Fruit fly (Drosophila melanogaster): ENCODE results near the gene CG45079.

The CG45079 gene

DNA sequence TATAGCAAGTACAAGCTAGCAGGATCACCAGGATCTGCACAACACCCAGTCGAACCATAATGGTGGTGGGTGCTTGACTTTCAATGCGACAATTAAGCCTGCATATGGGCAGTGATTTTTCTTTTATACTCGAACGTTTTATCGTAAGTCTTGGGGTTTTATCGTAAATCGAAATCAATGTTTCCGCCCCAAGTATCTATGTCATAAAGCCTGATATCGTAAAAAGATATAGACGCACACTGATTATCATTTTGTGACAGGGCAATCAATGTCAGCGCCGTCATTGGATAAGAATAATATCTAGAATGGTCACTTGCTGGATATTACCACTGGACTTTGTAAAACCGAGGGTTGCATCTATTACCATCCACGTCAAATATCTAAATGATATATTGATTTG lies 6.0 kb downstream of the CG45079 start, which contains the start of gene CG17475:
CG17475 (minus strand) TSS at position 101 of the 400 bp plus-strand sequence.
- no peak for TF ChIP-seq psq (optimal IDR thresholded peaks at IDR 0.05)
- no peak for TF ChIP-seq CG8478 (optimal IDR thresholded peaks at IDR 0.05)
- no peak for TF ChIP-seq Dll (optimal IDR thresholded peaks at IDR 0.05)
- TF ChIP-seq EcR (GFP tag; optimal IDR thresholded peaks at IDR 0.05): no peak
- TF ChIP-seq pan (optimal IDR thresholded peaks at IDR 0.05): no peak
- TF ChIP-seq usp (GFP tag; optimal IDR thresholded peaks at IDR 0.05): no peak

dm6 chr3R:17132098-17132712 lies 7.9 kb downstream of the CG45079 start, which contains the start of the genes CG4053 and CG31266:
Gene CG4053 (minus strand): TSS chr3R:17132198.
Gene CG31266 (plus strand): TSS chr3R:17132662.
- TF ChIP-seq psq (optimal IDR thresholded peaks at IDR 0.05) (no peak), Dll (optimal IDR thresholded peaks at IDR 0.05) (no peak), usp (GFP tag; optimal IDR thresholded peaks at IDR 0.05) (no peak), EcR (GFP tag; optimal IDR thresholded peaks at IDR 0.05) (no peak)

- no peak for TF ChIP-seq usp (GFP tag; optimal IDR thresholded peaks at IDR 0.05)
- no peak for TF ChIP-seq psq (optimal IDR thresholded peaks at IDR 0.05)
- TF ChIP-seq EcR (GFP tag; optimal IDR thresholded peaks at IDR 0.05): no peak
- no peak for TF ChIP-seq pan (optimal IDR thresholded peaks at IDR 0.05)
- TF ChIP-seq Dll (optimal IDR thresholded peaks at IDR 0.05): no peak
- no peak for TF ChIP-seq CG8478 (optimal IDR thresholded peaks at IDR 0.05)
These were observed 9.6 kb downstream of the CG45079 start, which contains the start of gene CG31267 for dm6 chr3R:17133897-17134296. Gene CG31267 (plus strand): TSS chr3R:17134197.

- TF ChIP-seq pan (optimal IDR thresholded peaks at IDR 0.05): no peak
- TF ChIP-seq usp (GFP tag; optimal IDR thresholded peaks at IDR 0.05): no peak
- no peak for TF ChIP-seq EcR (GFP tag; optimal IDR thresholded peaks at IDR 0.05)
- no peak for TF ChIP-seq CG8478 (optimal IDR thresholded peaks at IDR 0.05)
- no peak for TF ChIP-seq psq (optimal IDR thresholded peaks at IDR 0.05)
- no peak for TF ChIP-seq Dll (optimal IDR thresholded peaks at IDR 0.05)
These were observed 11.5 kb downstream of the CG45079 start, which contains the start of gene CG5246 for dm6 chr3R:17135747-17136146. Gene CG5246 (plus strand): TSS chr3R:17136111.

dm6 chr3R:17137593-17137992 lies 13.3 kb downstream of the CG45079 start, which contains the start of gene CG5255:
Gene CG5255 (plus strand): TSS chr3R:17137893.
- no peak for TF ChIP-seq usp (GFP tag; optimal IDR thresholded peaks at IDR 0.05)
- TF ChIP-seq CG8478 (optimal IDR thresholded peaks at IDR 0.05): no peak
- TF ChIP-seq EcR (GFP tag; optimal IDR thresholded peaks at IDR 0.05): no peak
- TF ChIP-seq psq (optimal IDR thresholded peaks at IDR 0.05): no peak
- TF ChIP-seq pan (optimal IDR thresholded peaks at IDR 0.05): no peak
- no peak for TF ChIP-seq Dll (optimal IDR thresholded peaks at IDR 0.05)

DNA sequence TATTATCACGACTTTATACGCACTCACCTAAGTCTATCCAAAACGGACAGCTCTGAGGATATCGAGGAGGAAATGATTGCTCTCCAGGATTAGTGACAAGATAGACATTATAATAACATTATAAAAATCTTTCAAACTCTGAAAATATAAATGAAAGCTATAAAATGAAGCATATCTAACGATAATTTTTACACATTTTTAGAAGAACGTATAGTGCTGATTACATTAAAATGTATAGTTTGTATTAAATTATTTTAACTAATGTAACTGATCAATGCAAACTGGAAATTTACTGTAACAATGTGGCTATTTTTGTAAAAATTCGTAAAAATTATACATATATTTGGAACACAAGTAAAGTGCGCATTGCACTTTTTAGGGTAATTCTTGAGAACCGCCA lies 14.4 kb downstream of the CG45079 start, which contains the start of gene CG5265:
CG5265 (plus strand) TSS at position 301 of the 400 bp plus-strand sequence.
- TF ChIP-seq EcR (GFP tag; optimal IDR thresholded peaks at IDR 0.05): no peak
- TF ChIP-seq pan (optimal IDR thresholded peaks at IDR 0.05): no peak
- TF ChIP-seq Dll (optimal IDR thresholded peaks at IDR 0.05): no peak
- no peak for TF ChIP-seq CG8478 (optimal IDR thresholded peaks at IDR 0.05)
- no peak for TF ChIP-seq psq (optimal IDR thresholded peaks at IDR 0.05)
- TF ChIP-seq usp (GFP tag; optimal IDR thresholded peaks at IDR 0.05): no peak

DNA sequence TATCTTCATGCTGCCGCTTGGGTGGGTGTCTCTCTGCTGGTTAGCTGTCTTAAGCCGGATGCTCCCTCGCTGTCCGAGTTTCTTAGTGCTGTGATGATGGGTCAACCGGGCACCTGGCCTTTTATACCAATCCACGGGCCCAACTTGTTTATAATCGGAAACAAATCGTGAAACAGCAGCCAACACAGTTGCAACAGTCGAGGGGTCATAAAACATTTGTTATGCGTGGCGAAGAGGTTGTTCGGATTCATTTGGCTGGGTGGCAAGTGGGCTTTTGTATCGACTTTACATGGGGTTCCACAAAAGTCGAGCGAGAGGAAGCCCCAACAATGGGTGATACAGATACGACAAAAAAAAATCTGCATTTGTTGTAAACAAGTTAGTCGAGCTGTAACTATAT lies 18.0 kb downstream of the CG45079 start, which contains the start of gene TwdlW:
TwdlW (minus strand) TSS at position 101 of the 400 bp plus-strand sequence.
- no peak for TF ChIP-seq EcR (GFP tag; optimal IDR thresholded peaks at IDR 0.05)
- no peak for TF ChIP-seq pan (optimal IDR thresholded peaks at IDR 0.05)

DNA sequence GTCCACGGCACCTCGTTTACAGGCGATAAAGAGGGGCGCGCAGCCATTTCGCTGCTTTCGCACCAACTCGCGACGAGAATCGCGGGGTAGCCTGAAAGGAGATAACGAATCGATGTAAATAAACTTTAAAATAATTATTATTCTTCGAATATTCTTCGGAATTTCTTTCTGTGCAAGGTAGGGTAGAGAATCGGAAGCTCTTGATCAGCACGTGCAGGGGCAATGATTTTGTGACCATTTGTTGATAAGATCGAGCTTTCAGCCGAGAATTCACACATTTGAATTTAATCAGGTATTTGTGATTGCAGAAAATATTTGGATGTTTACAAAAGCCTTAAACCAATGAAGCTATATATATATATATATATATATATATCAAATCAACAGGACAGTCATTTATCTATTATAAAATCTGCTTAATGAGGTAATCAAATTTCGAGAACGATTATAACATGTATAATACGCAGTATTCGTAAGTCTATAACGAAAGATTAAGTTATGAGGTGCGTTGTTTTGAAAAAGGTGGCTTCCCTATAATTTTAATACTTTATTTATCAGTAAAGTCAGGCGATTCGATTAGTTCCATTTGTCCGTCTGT lies 23.5 kb downstream of the CG45079 start:
- no peak for TF ChIP-seq EcR (GFP tag; optimal IDR thresholded peaks at IDR 0.05)
- no peak for TF ChIP-seq pan (optimal IDR thresholded peaks at IDR 0.05)
- no peak for TF ChIP-seq Dll (optimal IDR thresholded peaks at IDR 0.05)
- no peak for TF ChIP-seq psq (optimal IDR thresholded peaks at IDR 0.05)
- TF ChIP-seq usp (GFP tag; optimal IDR thresholded peaks at IDR 0.05): no peak
- TF ChIP-seq CG8478 (optimal IDR thresholded peaks at IDR 0.05): no peak

DNA sequence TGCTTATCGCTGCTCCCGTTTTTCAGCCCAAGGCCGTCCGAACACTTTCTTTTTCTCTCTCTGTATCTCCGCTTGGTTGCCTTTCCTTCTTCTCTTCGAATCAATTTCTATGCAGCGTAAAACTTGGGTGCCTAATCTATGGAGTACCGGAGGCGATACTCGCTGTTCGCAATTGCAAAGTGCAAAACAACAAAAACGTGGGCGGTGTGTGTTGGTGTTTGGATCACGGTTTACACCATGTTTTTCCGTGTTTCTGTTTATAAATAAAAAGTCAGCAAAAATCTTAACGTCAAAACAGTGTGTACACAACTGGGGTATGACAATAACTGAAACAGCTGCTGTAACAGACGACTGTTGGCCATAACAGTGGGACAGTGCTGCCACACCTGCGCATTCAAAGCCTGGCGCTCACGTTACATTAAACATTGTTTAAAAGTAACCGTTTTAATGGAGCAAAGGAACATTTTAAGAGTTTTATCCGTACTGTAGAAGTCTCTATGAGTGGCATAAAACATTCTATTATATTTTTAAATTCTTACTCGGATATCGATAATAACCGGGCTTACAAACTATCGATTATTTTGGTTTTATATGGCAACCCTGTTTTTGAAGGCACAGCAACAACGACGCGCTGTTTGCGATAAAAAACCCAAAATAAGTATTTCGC lies 24.9 kb downstream of the CG45079 start, which contains the start of the genes m-cup and Det:
m-cup (minus strand) TSS at position 333 of the 667 bp plus-strand sequence.
Det (plus strand) TSS at position 588 of the 667 bp plus-strand sequence.
- TF ChIP-seq pan (optimal IDR thresholded peaks at IDR 0.05) (no peak), usp (GFP tag; optimal IDR thresholded peaks at IDR 0.05) (no peak), psq (optimal IDR thresholded peaks at IDR 0.05) (no peak), Dll (optimal IDR thresholded peaks at IDR 0.05) (no peak), EcR (GFP tag; optimal IDR thresholded peaks at IDR 0.05) (no peak), CG8478 (optimal IDR thresholded peaks at IDR 0.05) (no peak)

DNA sequence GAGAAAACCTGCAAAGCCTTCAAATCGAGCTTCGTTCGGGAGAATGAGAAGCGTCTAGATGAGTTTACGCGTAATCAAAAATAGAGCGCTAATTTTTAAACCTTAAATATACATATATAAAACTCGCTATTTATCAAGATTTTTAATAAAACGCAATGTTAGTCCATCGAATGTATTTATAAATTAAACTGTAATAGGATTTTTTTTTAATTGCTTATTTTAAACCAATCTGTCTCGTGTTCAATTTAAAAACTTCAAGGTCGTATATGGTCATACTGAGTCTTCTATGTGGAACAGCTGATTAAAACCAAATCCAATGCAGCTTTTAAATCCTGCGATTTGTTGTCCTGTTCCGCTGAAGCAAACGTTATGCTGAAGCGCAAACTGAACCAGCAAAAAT lies 26.0 kb downstream of the CG45079 start, which contains the start of gene Smug:
Smug (plus strand) TSS at position 301 of the 400 bp plus-strand sequence.
- TF ChIP-seq usp (GFP tag; optimal IDR thresholded peaks at IDR 0.05) (no peak), psq (optimal IDR thresholded peaks at IDR 0.05) (no peak), CG8478 (optimal IDR thresholded peaks at IDR 0.05) (no peak), EcR (GFP tag; optimal IDR thresholded peaks at IDR 0.05) (no peak), pan (optimal IDR thresholded peaks at IDR 0.05) (no peak), Dll (optimal IDR thresholded peaks at IDR 0.05) (no peak)

DNA sequence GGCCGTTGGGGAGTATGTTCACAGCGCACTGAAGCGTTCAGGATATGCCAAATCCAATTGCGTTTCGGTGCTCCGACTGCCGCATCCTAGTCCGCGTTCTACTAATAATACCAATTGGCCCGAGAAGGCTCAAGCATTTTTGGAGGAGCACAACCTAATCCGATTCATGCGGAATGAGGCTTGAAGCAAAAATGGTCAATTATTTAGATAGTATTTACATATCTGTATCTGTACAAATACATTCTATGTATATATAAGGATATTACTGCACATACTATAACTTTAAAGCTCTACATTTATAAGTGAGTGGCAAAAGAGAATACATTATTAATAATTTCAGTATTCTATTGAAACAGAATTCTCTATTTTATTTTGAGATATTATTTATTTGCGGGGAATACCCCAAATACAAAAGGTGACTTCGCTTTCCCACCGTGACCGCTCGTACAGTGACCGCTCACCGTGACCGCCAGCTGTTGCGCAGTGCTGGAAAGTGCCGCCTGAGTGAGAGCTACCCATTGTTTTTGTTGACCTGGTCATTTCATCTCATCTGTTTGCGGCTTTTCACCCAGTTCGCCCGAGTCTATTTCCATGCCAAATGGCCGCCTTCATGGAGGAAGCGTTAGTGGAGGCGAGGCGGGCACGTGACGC lies 27.2 kb downstream of the CG45079 start, which contains the start of gene CG5292:
CG5292 (plus strand) TSS at position 486 of the 651 bp plus-strand sequence.
- no peak for TF ChIP-seq CG8478 (optimal IDR thresholded peaks at IDR 0.05)
- no peak for TF ChIP-seq usp (GFP tag; optimal IDR thresholded peaks at IDR 0.05)
- TF ChIP-seq Dll (optimal IDR thresholded peaks at IDR 0.05): no peak
- no peak for TF ChIP-seq psq (optimal IDR thresholded peaks at IDR 0.05)
- no peak for TF ChIP-seq EcR (GFP tag; optimal IDR thresholded peaks at IDR 0.05)
- TF ChIP-seq pan (optimal IDR thresholded peaks at IDR 0.05): no peak
